Worm (Caenorhabditis elegans) whole organism, L2 larva: ENCODE data around the gene pepm-1.
A peak's percentile ranks its signal among the peaks of the same experiment; 100 is the strongest.

Experiments
- C34F6.9 ChIP-seq: fragments of 150-350 bp; optimal IDR thresholded peaks from 2 replicates; lab custom pipeline; 2014; ENCODE audit warnings: missing biosample characterization, missing genetic modification characterization
- F13H6.1 ChIP-seq: sonication (generic microtip); optimal IDR thresholded peaks from 2 replicates; lab custom pipeline; 2016; ENCODE audit warnings: missing genetic modification characterization, missing compliant biosample characterization
- R02D3.7 ChIP-seq: fragments of 150-350 bp; optimal IDR thresholded peaks from 2 replicates; lab custom pipeline; 2014; ENCODE audit warnings: missing biosample characterization, missing genetic modification characterization
- Y55F3AM.14 ChIP-seq: fragments of 200-800 bp; sonication (Bioruptor generic); optimal IDR thresholded peaks from 2 replicates; lab custom pipeline; 2018; ENCODE audit warnings: mild to moderate bottlenecking, missing genetic modification characterization, missing compliant biosample characterization
- ZK546.5 ChIP-seq: sonication (generic microtip); optimal IDR thresholded peaks from 2 replicates; lab custom pipeline; 2017; ENCODE audit warnings: missing biosample characterization, missing genetic modification characterization
- alr-1 ChIP-seq: fragments of 150-350 bp; optimal IDR thresholded peaks from 2 replicates; lab custom pipeline; 2014; ENCODE audit warnings: missing biosample characterization, missing genetic modification characterization
- aly-2 ChIP-seq: fragments of 150-350 bp; optimal IDR thresholded peaks from 2 replicates; lab custom pipeline; 2014; ENCODE audit warnings: missing biosample characterization, missing genetic modification characterization
- ama-1 ChIP-seq: fragments of 150-350 bp; optimal IDR thresholded peaks from 2 replicates; lab custom pipeline; 2018; ENCODE audit warnings: inconsistent platforms
- blmp-1 ChIP-seq: sonication (generic microtip); optimal IDR thresholded peaks from 2 replicates; lab custom pipeline; 2017; ENCODE audit warnings: missing genetic modification characterization, mild to moderate bottlenecking, missing compliant biosample characterization, antibody characterized with exemption, moderate library complexity; ENCODE audit not compliant: insufficient read depth
- ceh-16 ChIP-seq: fragments of 150-350 bp; optimal IDR thresholded peaks from 2 replicates; lab custom pipeline; 2014; ENCODE audit warnings: missing biosample characterization, missing genetic modification characterization
- ceh-82 ChIP-seq: fragments of 150-350 bp; optimal IDR thresholded peaks from 2 replicates; lab custom pipeline; 2014; ENCODE audit warnings: missing biosample characterization, missing genetic modification characterization
- crh-2 ChIP-seq: sonication (generic microtip); optimal IDR thresholded peaks from 2 replicates; lab custom pipeline; 2017; ENCODE audit warnings: missing biosample characterization, missing genetic modification characterization
- dmd-4 ChIP-seq: sonication (generic microtip); optimal IDR thresholded peaks from 2 replicates; lab custom pipeline; 2017; ENCODE audit warnings: missing biosample characterization, missing genetic modification characterization
- egl-27 ChIP-seq: sonication (generic microtip); optimal IDR thresholded peaks from 3 replicates; lab custom pipeline; 2017; ENCODE audit warnings: missing biosample characterization, missing genetic modification reagents, missing genetic modification characterization
- elt-1 ChIP-seq: fragments of 150-350 bp; optimal IDR thresholded peaks from 2 replicates; lab custom pipeline; 2014; ENCODE audit warnings: missing biosample characterization, missing genetic modification characterization
- elt-3 ChIP-seq: sonication (generic microtip); optimal IDR thresholded peaks from 2 replicates; lab custom pipeline; 2017; ENCODE audit warnings: missing biosample characterization, missing genetic modification characterization
- fos-1 ChIP-seq: fragments of 150-350 bp; optimal IDR thresholded peaks from 2 replicates; lab custom pipeline; 2014; ENCODE audit warnings: missing biosample characterization, missing genetic modification characterization
- gmeb-1 ChIP-seq: fragments of 150-350 bp; optimal IDR thresholded peaks from 2 replicates; lab custom pipeline; 2014; ENCODE audit warnings: missing biosample characterization, missing genetic modification characterization
- lin-11 ChIP-seq: fragments of 150-350 bp; sonication (generic microtip); optimal IDR thresholded peaks from 2 replicates; lab custom pipeline; 2014; ENCODE audit warnings: missing biosample characterization, missing genetic modification characterization, inconsistent platforms, mixed read lengths
- lin-13 ChIP-seq: fragments of 150-350 bp; optimal IDR thresholded peaks from 2 replicates; lab custom pipeline; 2014; ENCODE audit warnings: missing biosample characterization, missing genetic modification reagents, missing genetic modification characterization
- lin-39 ChIP-seq: fragments of 150-350 bp; optimal IDR thresholded peaks from 2 replicates; lab custom pipeline; 2014; ENCODE audit warnings: missing biosample characterization, missing genetic modification reagents, missing genetic modification characterization
- lsy-2 ChIP-seq, 2 experiments: fragments of 150-350 bp in 1 of 2; sonication (generic microtip) in 1 of 2; optimal IDR thresholded peaks; 2 replicates each; lab custom pipeline; 2014 to 2017; ENCODE audit warnings: missing biosample characterization in 2 of 2, missing genetic modification characterization in 2 of 2
- mab-5 ChIP-seq: fragments of 150-350 bp; optimal IDR thresholded peaks from 2 replicates; lab custom pipeline; 2014; ENCODE audit warnings: missing biosample characterization, missing genetic modification characterization
- mbf-1 ChIP-seq: sonication (generic microtip); optimal IDR thresholded peaks from 2 replicates; lab custom pipeline; 2017; ENCODE audit warnings: missing biosample characterization, missing genetic modification characterization
- mdl-1 ChIP-seq, 2 experiments: fragments of 150-350 bp in 1 of 2; sonication (generic microtip) in 1 of 2; optimal IDR thresholded peaks; 2 replicates each; lab custom pipeline; 2017; ENCODE audit warnings: missing biosample characterization in 2 of 2, missing genetic modification characterization in 2 of 2
- nhr-10 ChIP-seq: sonication (generic microtip); optimal IDR thresholded peaks from 2 replicates; lab custom pipeline; 2017; ENCODE audit warnings: missing biosample characterization, missing genetic modification characterization
- nhr-11 ChIP-seq: fragments of 150-350 bp; optimal IDR thresholded peaks from 2 replicates; lab custom pipeline; 2014; ENCODE audit warnings: missing biosample characterization, missing genetic modification characterization
- nhr-12 ChIP-seq: fragments of 150-350 bp; optimal IDR thresholded peaks from 2 replicates; lab custom pipeline; 2014; ENCODE audit warnings: missing biosample characterization, missing genetic modification characterization
- nhr-129 ChIP-seq: fragments of 150-350 bp; optimal IDR thresholded peaks from 2 replicates; lab custom pipeline; 2014; ENCODE audit warnings: missing biosample characterization, missing genetic modification characterization
- nhr-21 ChIP-seq: fragments of 150-350 bp; optimal IDR thresholded peaks from 2 replicates; lab custom pipeline; 2014; ENCODE audit warnings: missing biosample characterization, missing genetic modification characterization
- nhr-23 ChIP-seq: fragments of 150-350 bp; optimal IDR thresholded peaks from 2 replicates; lab custom pipeline; 2014; ENCODE audit warnings: missing biosample characterization, missing genetic modification reagents, missing genetic modification characterization
- nhr-237 ChIP-seq: fragments of 150-350 bp; optimal IDR thresholded peaks from 2 replicates; lab custom pipeline; 2014; ENCODE audit warnings: missing biosample characterization, missing genetic modification characterization
- nhr-25 ChIP-seq: fragments of 150-350 bp; sonication (generic microtip); optimal IDR thresholded peaks from 3 replicates; lab custom pipeline; 2014; ENCODE audit warnings: missing biosample characterization, missing genetic modification characterization
- nhr-6 ChIP-seq: fragments of 150-350 bp; optimal IDR thresholded peaks from 2 replicates; lab custom pipeline; 2014; ENCODE audit warnings: missing biosample characterization, missing genetic modification characterization
- nhr-77 ChIP-seq: fragments of 150-350 bp; optimal IDR thresholded peaks from 2 replicates; lab custom pipeline; 2014; ENCODE audit warnings: missing biosample characterization, missing genetic modification characterization
- peb-1 ChIP-seq: fragments of 150-350 bp; optimal IDR thresholded peaks from 2 replicates; lab custom pipeline; 2014; ENCODE audit warnings: missing biosample characterization, missing genetic modification characterization
- sem-4 ChIP-seq: fragments of 150-350 bp; optimal IDR thresholded peaks from 2 replicates; lab custom pipeline; 2014; ENCODE audit warnings: missing biosample characterization, missing genetic modification reagents, missing genetic modification characterization
- skn-1 ChIP-seq: sonication (generic microtip); optimal IDR thresholded peaks from 2 replicates; lab custom pipeline; 2017; ENCODE audit warnings: missing biosample characterization, missing genetic modification characterization
- sma-3 ChIP-seq: sonication (generic microtip); optimal IDR thresholded peaks from 2 replicates; lab custom pipeline; 2016; ENCODE audit warnings: missing genetic modification reagents, missing genetic modification characterization, missing compliant biosample characterization
- sma-9 ChIP-seq, 2 experiments: fragments of 150-350 bp in 1 of 2; sonication (generic microtip) in 1 of 2; optimal IDR thresholded peaks; 2 replicates each; lab custom pipeline; 2014 to 2016; ENCODE audit warnings: missing genetic modification characterization in 2 of 2, mild to moderate bottlenecking in 1 of 2, missing biosample characterization in 1 of 2, missing compliant biosample characterization in 1 of 2, missing genetic modification reagents in 1 of 2, moderate library complexity in 1 of 2
- snpc-4 ChIP-seq: fragments of 150-350 bp; optimal IDR thresholded peaks from 2 replicates; lab custom pipeline; 2014; ENCODE audit warnings: missing biosample characterization, missing genetic modification characterization
- unc-39 ChIP-seq: fragments of 150-350 bp; optimal IDR thresholded peaks from 2 replicates; lab custom pipeline; 2014; ENCODE audit warnings: missing biosample characterization, missing genetic modification characterization
- unc-55 ChIP-seq: fragments of 150-350 bp; sonication (generic microtip); optimal IDR thresholded peaks from 3 replicates; lab custom pipeline; 2014; ENCODE audit warnings: missing biosample characterization, missing genetic modification reagents, missing genetic modification characterization
- unc-62 ChIP-seq: fragments of 150-350 bp; optimal IDR thresholded peaks from 2 replicates; lab custom pipeline; 2014; ENCODE audit warnings: missing biosample characterization, missing genetic modification reagents, missing genetic modification characterization
- zag-1 ChIP-seq: fragments of 150-350 bp; optimal IDR thresholded peaks from 2 replicates; lab custom pipeline; 2014; ENCODE audit warnings: missing biosample characterization, missing genetic modification characterization
- ztf-1 ChIP-seq: fragments of 200-800 bp; sonication (Bioruptor generic); conservative IDR thresholded peaks from 2 replicates; pipeline ENCODE4 v1.3.6; 2022; ENCODE audit warnings: missing genetic modification characterization, missing compliant biosample characterization
- ztf-11 ChIP-seq: sonication (generic microtip); optimal IDR thresholded peaks from 2 replicates; lab custom pipeline; 2017; ENCODE audit warnings: missing biosample characterization, missing genetic modification characterization
- ztf-4 ChIP-seq: fragments of 150-350 bp; optimal IDR thresholded peaks from 2 replicates; lab custom pipeline; 2014; ENCODE audit warnings: missing biosample characterization, missing genetic modification characterization

The pepm-1 gene

DNA sequence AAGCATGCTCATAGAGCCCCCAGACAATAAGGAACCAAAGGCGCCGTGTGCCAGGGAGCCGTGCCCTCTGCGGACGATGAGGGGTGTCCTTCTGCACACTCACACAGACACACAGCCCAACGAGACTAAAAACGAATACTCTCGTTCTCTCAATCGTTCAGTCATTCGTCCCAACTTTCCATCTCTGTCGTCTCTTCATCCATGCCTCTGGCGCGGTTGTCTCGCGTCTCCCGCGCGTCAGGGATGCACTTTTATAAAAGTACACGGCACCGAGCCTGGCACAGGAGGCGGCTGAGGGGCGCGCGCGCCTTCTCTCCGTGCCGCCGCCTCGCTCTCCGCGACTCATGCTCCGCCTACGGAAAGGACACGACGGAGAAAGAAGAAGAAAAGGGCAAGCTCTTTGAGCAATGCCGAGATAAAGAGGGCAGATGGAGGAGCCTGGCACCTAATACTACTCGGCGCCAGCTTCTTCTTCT lies 37.6 kb downstream of the pepm-1 start:
- TF ChIP-seq egl-27 (tag; lab: Kevin White, UChicago) (peak; percentile 55), unc-55 (GFP tag; lab: Kevin White, UChicago) (peak; percentile 88), elt-1 (tag; lab: Kevin White, UChicago) (no peak), nhr-6 (tag; lab: Kevin White, UChicago) (no peak), sma-9 (GFP tag; optimal IDR thresholded peaks at IDR 0.05; lab: Kevin White, UChicago) (peak; percentile 89), sma-9 (tag; optimal IDR thresholded peaks at IDR 0.05; lab: Kevin White, UChicago) (no peak), ztf-11 (tag; lab: Kevin White, UChicago) (no peak), ama-1 (lab: Kevin White, UChicago) (no peak), mab-5 (no peak), nhr-129 (tag; lab: Kevin White, UChicago) (no peak), ztf-1 (no peak), unc-62 (GFP tag; lab: Kevin White, UChicago) (peak; percentile 72), lin-11 (peak; percentile 33), crh-2 (tag; lab: Kevin White, UChicago) (peak; percentile 44), lin-13 (GFP tag; lab: Kevin White, UChicago) (peak; percentile 57), zag-1 (peak; percentile 82), skn-1 (no peak), lin-39 (tag; lab: Kevin White, UChicago) (no peak), nhr-237 (tag; lab: Kevin White, UChicago) (no peak), alr-1 (tag; lab: Kevin White, UChicago) (no peak), sma-3 (GFP tag; lab: Kevin White, UChicago) (peak; percentile 46), F13H6.1 (tag; lab: Kevin White, UChicago) (peak; percentile 86), sem-4 (tag; lab: Kevin White, UChicago) (peak; percentile 69), peb-1 (peak; percentile 69), aly-2 (tag; lab: Kevin White, UChicago) (no peak), lsy-2 (tag; optimal IDR thresholded peaks at IDR 0.05; lab: Kevin White, UChicago) (peak in 1 of 2 experiments; percentile 78), Y55F3AM.14 (GFP tag; lab: Kevin White, UChicago) (peak; percentile 87), snpc-4 (tag; lab: Kevin White, UChicago) (peak; percentile 8), nhr-23 (tag; lab: Kevin White, UChicago) (no peak), ZK546.5 (tag; lab: Kevin White, UChicago) (no peak), nhr-25 (tag; lab: Kevin White, UChicago) (no peak), nhr-12 (tag; lab: Kevin White, UChicago) (no peak), ceh-16 (tag; lab: Kevin White, UChicago) (no peak), blmp-1 (tag; lab: Kevin White, UChicago) (peak; percentile 46), ceh-82 (peak; percentile 34), ztf-4 (no peak), gmeb-1 (tag; lab: Kevin White, UChicago) (no peak), nhr-11 (tag; lab: Kevin White, UChicago) (no peak), nhr-21 (tag; lab: Kevin White, UChicago) (peak; percentile 85), C34F6.9 (peak; percentile 52), nhr-10 (tag; lab: Kevin White, UChicago) (no peak), nhr-77 (tag; lab: Kevin White, UChicago) (peak; percentile 58), dmd-4 (tag; lab: Kevin White, UChicago) (no peak), elt-3 (tag; lab: Kevin White, UChicago) (no peak), mbf-1 (tag; lab: Kevin White, UChicago) (no peak), fos-1 (tag; lab: Kevin White, UChicago) (peak; percentile 76), R02D3.7 (tag; lab: Kevin White, UChicago) (no peak), unc-39 (tag; lab: Kevin White, UChicago) (no peak), mdl-1 (tag; optimal IDR thresholded peaks at IDR 0.05; lab: Kevin White, UChicago) (peak; percentile 39 to 59)
